Worm (Caenorhabditis elegans): Measurements from ENCODE around the gene apm-3.

The apm-3 gene

DNA sequence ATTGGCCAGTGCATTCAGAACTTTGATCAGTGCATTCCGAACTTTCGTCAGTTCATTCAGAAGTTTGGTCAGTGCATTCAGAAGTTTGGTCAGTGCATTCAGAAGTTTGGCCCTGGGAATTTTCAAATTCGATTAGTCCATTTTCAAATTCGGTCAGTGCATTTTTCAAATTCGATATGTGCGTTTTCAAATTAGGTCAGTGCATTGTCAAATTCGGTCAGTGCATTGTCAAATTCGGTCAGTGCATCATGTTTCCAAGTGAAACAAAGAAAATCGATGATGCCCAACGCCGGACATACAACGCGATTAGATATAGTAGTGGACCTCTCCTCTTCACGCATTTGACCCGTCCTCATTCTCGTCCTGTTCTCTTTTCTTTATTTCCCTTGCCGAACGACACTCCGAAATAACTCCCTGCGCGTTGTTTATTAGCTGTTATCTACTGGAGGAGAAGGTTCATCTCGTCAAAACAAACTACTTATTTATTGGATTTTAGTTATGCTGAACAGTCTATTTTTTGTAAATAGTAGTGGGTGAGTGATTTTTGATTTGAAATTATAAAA is at the start of gene apm-3:
Gene apm-3 (plus strand): TSS at position 477 of the 563 bp plus-strand sequence.
- TF ChIP-seq lsy-2 (tag; optimal IDR thresholded peaks at IDR 0.05) (peak in 1 of 2 experiments; percentile 58), sdz-12 (GFP tag; optimal IDR thresholded peaks at IDR 0.05) (no peak), hmg-1.1 (GFP tag; IDR thresholded peaks at IDR 0.05) (0 out of 2 replicates have a peak, but pooled peaks have one; percentile 30), dpl-1 (GFP tag; optimal IDR thresholded peaks at IDR 0.05) (peak; percentile 4), T20F7.1 (GFP tag; optimal IDR thresholded peaks at IDR 0.05) (peak; percentile 92), dve-1 (tag; optimal IDR thresholded peaks at IDR 0.05; ENCODE audit: insufficient read depth) (peak; percentile 26), hlh-30 (tag; optimal IDR thresholded peaks at IDR 0.05; ENCODE audit: insufficient read depth) (peak; percentile 16), mep-1 (tag; optimal IDR thresholded peaks at IDR 0.05) (peak; percentile 12), mes-2 (tag; optimal IDR thresholded peaks at IDR 0.05; ENCODE audit: poor library complexity, severe bottlenecking) (peak; percentile 47), Y75B8A.6 (GFP tag; IDR thresholded peaks at IDR 0.05) (no peak), aly-2 (tag; optimal IDR thresholded peaks at IDR 0.05) (no peak), lin-39 (tag; optimal IDR thresholded peaks at IDR 0.05) (no peak)

DNA sequence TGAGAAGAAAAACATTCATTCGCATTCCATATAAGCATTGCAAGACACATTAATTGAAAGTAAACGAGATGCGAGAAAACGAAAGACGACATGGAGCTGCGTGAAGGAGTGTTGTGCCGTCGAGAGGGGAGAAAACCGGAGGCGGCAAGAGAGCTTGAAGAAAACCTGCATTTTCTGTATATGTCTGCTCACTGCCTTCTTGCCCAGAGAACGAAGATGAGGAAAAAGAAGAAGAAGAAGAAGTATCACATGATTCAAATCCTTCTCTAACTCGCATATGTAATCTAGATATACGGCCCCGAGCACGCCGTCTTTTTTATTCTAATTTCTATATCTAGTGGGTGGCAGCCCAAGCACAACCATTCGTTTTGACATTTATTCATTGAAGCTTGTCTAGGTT is 44.4 kb upstream of the apm-3 start:
- peak; percentile 15 for TF ChIP-seq hlh-30 (tag; optimal IDR thresholded peaks at IDR 0.05; ENCODE audit: insufficient read depth)
- TF ChIP-seq mes-2 (tag; optimal IDR thresholded peaks at IDR 0.05; ENCODE audit: poor library complexity, severe bottlenecking), result no peak
- TF ChIP-seq dmd-6 (GFP tag; IDR thresholded peaks at IDR 0.05), result no peak
- TF ChIP-seq cey-2 (tag; optimal IDR thresholded peaks at IDR 0.05; ENCODE audit: borderline replicate concordance, insufficient read depth), result no peak
- no peak for TF ChIP-seq ceh-44 (GFP tag; IDR thresholded peaks at IDR 0.05)
- TF ChIP-seq ama-1 (optimal IDR thresholded peaks at IDR 0.05), result no peak
- TF ChIP-seq nhr-6 (tag; optimal IDR thresholded peaks at IDR 0.05), result no peak
- TF ChIP-seq nhr-76 (tag; optimal IDR thresholded peaks at IDR 0.05), result no peak
- no peak for TF ChIP-seq zfp-2 (tag; optimal IDR thresholded peaks at IDR 0.05)
- TF ChIP-seq hlh-11 (tag; optimal IDR thresholded peaks at IDR 0.05), result no peak
- no peak for TF ChIP-seq php-3 (GFP tag; IDR thresholded peaks at IDR 0.05)
- TF ChIP-seq hmg-1.1 (GFP tag; IDR thresholded peaks at IDR 0.05), result 0 out of 2 replicates have a peak, but pooled peaks have one; percentile 32
- TF ChIP-seq F37D6.2 (tag; optimal IDR thresholded peaks at IDR 0.05), result no peak
- peak; percentile 23 for TF ChIP-seq rbr-2 (tag; optimal IDR thresholded peaks at IDR 0.05)
- TF ChIP-seq ctbp-1 (GFP tag; IDR thresholded peaks at IDR 0.05), result 0 out of 2 replicates have a peak, but pooled peaks have one; percentile 10
- TF ChIP-seq fkh-10 (GFP tag; optimal IDR thresholded peaks at IDR 0.05), result peak; percentile 19
- TF ChIP-seq lsy-2 (tag; optimal IDR thresholded peaks at IDR 0.05), result no peak
- TF ChIP-seq zfp-3 (GFP tag; conservative IDR thresholded peaks at IDR 0.05), result no peak
- no peak for TF ChIP-seq T20F7.1 (GFP tag; optimal IDR thresholded peaks at IDR 0.05)
- TF ChIP-seq mdt-29 (GFP tag; IDR thresholded peaks at IDR 0.05), result no peak

DNA sequence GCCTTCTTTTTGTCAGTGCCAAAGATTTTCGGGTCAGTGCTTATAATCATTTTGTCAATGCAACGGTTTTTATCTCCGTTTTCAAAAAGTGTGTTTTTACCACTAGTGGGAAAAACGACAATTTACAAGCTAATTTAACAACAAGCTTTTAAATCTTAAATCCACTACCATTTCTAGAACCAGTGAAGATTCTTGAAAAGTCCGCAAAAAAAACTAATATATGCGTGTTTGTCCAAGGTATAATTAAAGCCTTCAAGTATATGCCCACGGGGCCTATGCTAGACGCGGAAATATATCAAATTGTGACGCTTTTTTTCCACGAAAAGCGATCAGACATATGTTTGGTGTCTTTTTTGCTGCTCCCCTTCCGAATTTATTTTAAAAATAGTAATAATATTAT is 42.2 kb upstream of the apm-3 start:
- TF ChIP-seq unc-62 (GFP tag; optimal IDR thresholded peaks at IDR 0.05 in 1 of 2), result peak in 1 of 2 experiments; percentile 95
- TF ChIP-seq unc-62 (tag; optimal IDR thresholded peaks at IDR 0.05), result no peak
- no peak for TF ChIP-seq dmd-8 (GFP tag; IDR thresholded peaks at IDR 0.05)
- TF ChIP-seq egl-27 (tag; optimal IDR thresholded peaks at IDR 0.05), result no peak
- TF ChIP-seq nhr-6 (tag; optimal IDR thresholded peaks at IDR 0.05), result no peak
- no peak for TF ChIP-seq ceh-82 (tag; optimal IDR thresholded peaks at IDR 0.05)

DNA sequence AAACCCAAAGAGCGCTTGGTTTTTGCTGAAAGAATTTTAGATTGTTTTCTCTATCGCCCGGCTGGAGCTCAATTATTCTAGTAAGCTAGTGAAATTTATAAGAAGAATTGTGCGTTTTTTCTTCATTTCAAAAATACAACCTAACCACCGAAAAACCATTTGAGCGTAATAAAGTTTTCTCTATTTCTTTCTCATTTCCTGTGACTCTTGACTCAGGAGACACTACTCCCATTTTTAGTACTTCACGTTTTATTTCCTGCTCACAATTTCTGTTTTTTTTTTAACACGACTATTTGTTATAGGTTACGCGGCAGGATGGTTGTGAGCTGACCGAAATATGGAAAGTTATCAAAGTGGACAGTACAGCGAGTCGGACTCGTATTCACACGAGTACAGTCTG is 41.8 kb upstream of the apm-3 start, which contains the start of gene F35H12.6:
Gene F35H12.6 (plus strand): TSS at position 301 of the 400 bp plus-strand sequence.
- TF ChIP-seq F26F4.8 (GFP tag; conservative IDR thresholded peaks at IDR 0.05) (no peak), F10B5.3 (tag; optimal IDR thresholded peaks at IDR 0.05) (no peak), ZK546.5 (tag; optimal IDR thresholded peaks at IDR 0.05) (no peak), daf-19 (GFP tag; conservative IDR thresholded peaks at IDR 0.05) (no peak), dmd-6 (GFP tag; IDR thresholded peaks at IDR 0.05) (no peak), php-3 (GFP tag; IDR thresholded peaks at IDR 0.05) (no peak), F49E8.2 (tag; optimal IDR thresholded peaks at IDR 0.05; ENCODE audit: borderline replicate concordance) (no peak), ZK337.2 (GFP tag; IDR thresholded peaks at IDR 0.05) (no peak), mes-2 (tag; optimal IDR thresholded peaks at IDR 0.05; ENCODE audit: poor library complexity, severe bottlenecking) (no peak), daf-12 (tag; optimal IDR thresholded peaks at IDR 0.05) (no peak), sdz-12 (GFP tag; optimal IDR thresholded peaks at IDR 0.05) (no peak), ceh-44 (GFP tag; IDR thresholded peaks at IDR 0.05) (no peak), ztf-7 (tag; optimal IDR thresholded peaks at IDR 0.05) (no peak), pha-4 (GFP tag; IDR thresholded peaks at IDR 0.05) (no peak), pha-4 (tag; optimal IDR thresholded peaks at IDR 0.05) (no peak), T20F7.1 (GFP tag; optimal IDR thresholded peaks at IDR 0.05) (no peak), fos-1 (tag; optimal IDR thresholded peaks at IDR 0.05) (no peak), zfp-3 (GFP tag; conservative IDR thresholded peaks at IDR 0.05) (no peak), saeg-2 (GFP tag; IDR thresholded peaks at IDR 0.05) (no peak), tra-1 (GFP tag; IDR thresholded peaks at IDR 0.05) (no peak)

Measured in whole organism, L4 larva.